Fruit fly (Drosophila melanogaster): Measurements from ENCODE around the gene mtm.

The mtm gene

dm6 chr2L:6036710-6037109 is at the start of gene mtm (continued):
- no peak for TF ChIP-seq CG7963 (GFP tag; IDR thresholded peaks at IDR 0.05; ENCODE audit: partially characterized antibody)
- no peak for TF ChIP-seq Ssrp (tag; optimal IDR thresholded peaks at IDR 0.05)
- TF ChIP-seq Spps (tag; optimal IDR thresholded peaks at IDR 0.05): no peak
- TF ChIP-seq CG10267 (tag; optimal IDR thresholded peaks at IDR 0.05): peak; percentile 4

DNA sequence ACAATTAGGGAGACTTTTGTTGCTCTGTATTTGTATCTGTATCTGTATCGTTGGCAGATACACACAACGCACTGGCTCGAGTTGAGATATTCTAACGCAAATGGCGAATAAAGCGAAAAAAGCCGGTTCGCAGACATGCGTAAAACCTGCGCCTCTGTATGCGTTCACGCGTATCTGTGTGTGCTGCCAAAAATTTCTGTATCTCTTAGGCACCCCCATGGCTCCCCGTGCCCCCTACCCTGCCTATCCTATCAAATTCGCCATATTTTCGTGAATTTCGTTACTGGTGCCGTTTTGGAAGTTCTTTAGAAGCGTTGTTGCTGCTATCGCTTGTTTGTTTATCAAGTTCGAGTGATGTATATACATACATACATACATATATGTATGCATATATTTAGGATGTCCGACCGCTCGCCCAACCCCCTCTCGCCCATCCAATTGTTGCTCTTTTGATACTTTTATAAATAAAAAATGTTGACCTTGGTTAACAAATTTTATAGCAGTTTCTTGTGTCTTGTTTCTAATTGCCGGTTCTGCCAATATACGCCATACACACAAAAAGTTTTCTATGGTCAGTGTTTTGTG is 49.0 kb upstream of the mtm start:
- TF ChIP-seq CG5953 (GFP tag; IDR thresholded peaks at IDR 0.05) (no peak), CG11085 (GFP tag; IDR thresholded peaks at IDR 0.05) (no peak), Neu2 (GFP tag; optimal IDR thresholded peaks at IDR 0.05; ENCODE audit: borderline replicate concordance) (no peak), CG4854 (GFP tag; optimal IDR thresholded peaks at IDR 0.05) (no peak), Vsx1 (GFP tag; optimal IDR thresholded peaks at IDR 0.05) (no peak), Atf6 (GFP tag; IDR thresholded peaks at IDR 0.05) (peak; percentile 13; the same call in 1 of the 2 replicates), exex (tag; optimal IDR thresholded peaks at IDR 0.05) (peak; percentile 42), mld (GFP tag; IDR thresholded peaks at IDR 0.05; ENCODE audit: partially characterized antibody) (no peak), Dll (GFP tag; IDR thresholded peaks at IDR 0.05; ENCODE audit: partially characterized antibody) (no peak), cg (GFP tag; optimal IDR thresholded peaks at IDR 0.05) (peak; percentile 27), dan (GFP tag; IDR thresholded peaks at IDR 0.05) (no peak), CG6175 (GFP tag; IDR thresholded peaks at IDR 0.05) (0 out of 3 replicates have a peak, but pooled peaks have one; percentile 34), CG13287 (GFP tag; IDR thresholded peaks at IDR 0.05; ENCODE audit: partially characterized antibody) (peak; percentile 42; the same call in 1 of the 2 replicates), CG15601 (tag; optimal IDR thresholded peaks at IDR 0.05) (no peak), aop (GFP tag; IDR thresholded peaks at IDR 0.05) (no peak), dmrt99B (tag; optimal IDR thresholded peaks at IDR 0.05) (no peak), cwo (GFP tag; optimal IDR thresholded peaks at IDR 0.05) (peak; percentile 60), dpn (GFP tag; optimal IDR thresholded peaks at IDR 0.05) (no peak), CG12769 (tag; optimal IDR thresholded peaks at IDR 0.05) (peak; percentile 36), CHES-1-like (GFP tag; optimal IDR thresholded peaks at IDR 0.05) (no peak), fru (optimal IDR thresholded peaks at IDR 0.05) (no peak), maf-S (GFP tag; optimal IDR thresholded peaks at IDR 0.05) (no peak), CG11696 (GFP tag; IDR thresholded peaks at IDR 0.05) (no peak), HHEX (GFP tag; optimal IDR thresholded peaks at IDR 0.05) (no peak), CG1602 (GFP tag; optimal IDR thresholded peaks at IDR 0.05) (no peak), CG12236 (GFP tag; optimal IDR thresholded peaks at IDR 0.05) (no peak), CG4328 (GFP tag; optimal IDR thresholded peaks at IDR 0.05) (no peak), inv (GFP tag; IDR thresholded peaks at IDR 0.05; ENCODE audit: partially characterized antibody) (no peak; the same call in 1 of the 2 replicates), cas (GFP tag; IDR thresholded peaks at IDR 0.05) (0 out of 2 replicates have a peak, but pooled peaks have one; percentile 9), CG13624 (GFP tag; optimal IDR thresholded peaks at IDR 0.05) (peak; percentile 20), crol (GFP tag; IDR thresholded peaks at IDR 0.05) (peak; percentile 80), CG14441 (GFP tag; IDR thresholded peaks at IDR 0.05) (no peak), gsb-n (tag; optimal IDR thresholded peaks at IDR 0.05) (no peak), sd (tag; optimal IDR thresholded peaks at IDR 0.05) (peak; percentile 83), kay (GFP tag; optimal IDR thresholded peaks at IDR 0.05) (no peak), ftz-f1 (GFP tag; optimal IDR thresholded peaks at IDR 0.05) (peak; percentile 10), CG30403 (GFP tag; optimal IDR thresholded peaks at IDR 0.05) (no peak), gem (tag; optimal IDR thresholded peaks at IDR 0.05) (no peak), lab (GFP tag; optimal IDR thresholded peaks at IDR 0.05) (peak; percentile 24), pan (optimal IDR thresholded peaks at IDR 0.05) (no peak), pan (GFP tag; optimal IDR thresholded peaks at IDR 0.05 in 1 of 2, IDR thresholded peaks at IDR 0.05 in 1 of 2) (no peak), ap (GFP tag; IDR thresholded peaks at IDR 0.05) (no peak), CG7556 (GFP tag; optimal IDR thresholded peaks at IDR 0.05) (no peak), Dp (GFP tag; optimal IDR thresholded peaks at IDR 0.05) (no peak)

All from whole organism, embryonic.